Worm (Caenorhabditis elegans) whole organism, L2 larva: ENCODE results near the gene daf-31.

Experiments used
- Y55F3AM.14 ChIP-seq: fragments of 200-800 bp; sonication (Bioruptor generic); optimal IDR thresholded peaks from 2 replicates; lab custom pipeline; 2018; ENCODE audit warnings: mild to moderate bottlenecking, missing genetic modification characterization, missing compliant biosample characterization
- ama-1 ChIP-seq: fragments of 150-350 bp; optimal IDR thresholded peaks from 2 replicates; lab custom pipeline; 2018; ENCODE audit warnings: inconsistent platforms
- lsy-2 ChIP-seq, 2 experiments: fragments of 150-350 bp in 1 of 2; sonication (generic microtip) in 1 of 2; optimal IDR thresholded peaks; 2 replicates each; lab custom pipeline; 2014 to 2017; ENCODE audit warnings: missing biosample characterization in 2 of 2, missing genetic modification characterization in 2 of 2
- nhr-11 ChIP-seq: fragments of 150-350 bp; optimal IDR thresholded peaks from 2 replicates; lab custom pipeline; 2014; ENCODE audit warnings: missing biosample characterization, missing genetic modification characterization
- unc-39 ChIP-seq: fragments of 150-350 bp; optimal IDR thresholded peaks from 2 replicates; lab custom pipeline; 2014; ENCODE audit warnings: missing biosample characterization, missing genetic modification characterization

- TF ChIP-seq ama-1 (lab: Kevin White, UChicago) (no peak), lsy-2 (tag; optimal IDR thresholded peaks at IDR 0.05; lab: Kevin White, UChicago) (no peak), nhr-11 (tag; lab: Kevin White, UChicago) (no peak), Y55F3AM.14 (GFP tag; lab: Kevin White, UChicago) (no peak), unc-39 (tag; lab: Kevin White, UChicago) (no peak)
These were observed 42.7 kb upstream of the daf-31 start for ce11 chrIV:8247341-8247740.
